Worm (Caenorhabditis elegans): ENCODE data around the gene sam-10.

DNA sequence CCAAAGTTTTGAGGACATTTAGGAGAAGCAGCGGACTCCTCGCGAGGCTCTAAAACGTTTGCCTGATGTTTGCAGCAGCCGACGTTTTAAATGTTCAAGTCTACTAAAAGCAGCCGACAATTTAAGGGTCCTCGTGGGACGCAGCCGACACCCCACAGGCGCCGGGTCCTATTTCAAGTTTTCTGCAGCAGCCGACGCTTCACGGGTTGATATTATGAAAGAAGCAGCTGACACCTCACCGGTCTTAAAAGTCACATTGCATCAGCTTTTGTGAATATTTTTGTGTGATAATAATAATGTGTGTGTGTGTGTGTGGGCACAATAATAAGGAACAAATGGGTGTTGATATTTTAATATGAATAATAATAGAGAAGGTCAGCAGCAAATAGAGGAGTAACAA, 32.4 kb downstream of the sam-10 start:
- TF ChIP-seq egl-27 (tag; optimal IDR thresholded peaks at IDR 0.05) (no peak), unc-130 (GFP tag; optimal IDR thresholded peaks at IDR 0.05) (no peak), lin-29 (GFP tag; IDR thresholded peaks at IDR 0.05) (no peak), ztf-11 (tag; optimal IDR thresholded peaks at IDR 0.05) (no peak), mes-2 (tag; optimal IDR thresholded peaks at IDR 0.05; ENCODE audit: poor library complexity, severe bottlenecking) (no peak), zag-1 (tag; optimal IDR thresholded peaks at IDR 0.05) (no peak), nhr-6 (tag; optimal IDR thresholded peaks at IDR 0.05) (no peak), dpl-1 (GFP tag; optimal IDR thresholded peaks at IDR 0.05) (no peak), nhr-11 (tag; optimal IDR thresholded peaks at IDR 0.05) (no peak), nhr-25 (tag; optimal IDR thresholded peaks at IDR 0.05; ENCODE audit: borderline replicate concordance, insufficient read depth) (no peak)
